Fruit fly (Drosophila melanogaster): Measurements from ENCODE around the gene gcm2.

Gene gcm2

dm6 chr2L:9570673-9571193 lies 37.6 kb upstream of the gcm2 start (continued):
- TF ChIP-seq Hr4 (GFP tag; optimal IDR thresholded peaks at IDR 0.05) (no peak), CG10631 (GFP tag; optimal IDR thresholded peaks at IDR 0.05) (no peak), Blimp-1 (GFP tag; optimal IDR thresholded peaks at IDR 0.05) (no peak), Smox (GFP tag; optimal IDR thresholded peaks at IDR 0.05) (no peak), CG8319 (GFP tag; optimal IDR thresholded peaks at IDR 0.05) (no peak), fd59A (GFP tag; optimal IDR thresholded peaks at IDR 0.05) (no peak), Sox102F (GFP tag; optimal IDR thresholded peaks at IDR 0.05) (no peak), CG3919 (GFP tag; optimal IDR thresholded peaks at IDR 0.05) (no peak), Hr38 (GFP tag; optimal IDR thresholded peaks at IDR 0.05) (no peak), svp (GFP tag) (no peak), Ets21C (GFP tag; optimal IDR thresholded peaks at IDR 0.05) (no peak), achi (GFP tag; optimal IDR thresholded peaks at IDR 0.05) (no peak), CG6276 (GFP tag; optimal IDR thresholded peaks at IDR 0.05) (peak; percentile 55), Hr39 (GFP tag; optimal IDR thresholded peaks at IDR 0.05) (no peak), vri (GFP tag; optimal IDR thresholded peaks at IDR 0.05) (no peak), CG4318 (GFP tag; optimal IDR thresholded peaks at IDR 0.05) (no peak), cyc (GFP tag; optimal IDR thresholded peaks at IDR 0.05) (no peak), CG6792 (GFP tag; optimal IDR thresholded peaks at IDR 0.05) (no peak), CG8119 (GFP tag; IDR thresholded peaks at IDR 0.05) (no peak), ss (GFP tag; optimal IDR thresholded peaks at IDR 0.05) (no peak), Eip75B (GFP tag; optimal IDR thresholded peaks at IDR 0.05) (no peak), spab (GFP tag; optimal IDR thresholded peaks at IDR 0.05) (peak; percentile 19), CG6854 (GFP tag; optimal IDR thresholded peaks at IDR 0.05) (peak; percentile 11), acj6 (GFP tag; optimal IDR thresholded peaks at IDR 0.05) (no peak), CG6808 (GFP tag; optimal IDR thresholded peaks at IDR 0.05) (no peak), CG3032 (tag; optimal IDR thresholded peaks at IDR 0.05) (no peak), CG8632 (GFP tag; optimal IDR thresholded peaks at IDR 0.05) (no peak), net (GFP tag; optimal IDR thresholded peaks at IDR 0.05) (no peak), CG7368 (GFP tag; optimal IDR thresholded peaks at IDR 0.05) (no peak), CG15336 (GFP tag; IDR thresholded peaks at IDR 0.05) (peak; percentile 40), OdsH (GFP tag; optimal IDR thresholded peaks at IDR 0.05) (no peak), Eip78C (GFP tag) (peak; percentile 39), CG6163 (GFP tag; IDR thresholded peaks at IDR 0.05) (0 out of 3 replicates have a peak, but pooled peaks have one; percentile 30)

- no peak for TF ChIP-seq CG10631 (GFP tag; optimal IDR thresholded peaks at IDR 0.05)
- peak; percentile 75 for TF ChIP-seq fd85E (GFP tag; optimal IDR thresholded peaks at IDR 0.05)
- peak; percentile 75 for TF ChIP-seq Ets96B (tag; optimal IDR thresholded peaks at IDR 0.05)
- peak; percentile 99 for TF ChIP-seq CG9139 (GFP tag; optimal IDR thresholded peaks at IDR 0.05)
- peak; percentile 49 for TF ChIP-seq CG34406 (GFP tag; optimal IDR thresholded peaks at IDR 0.05)
- TF ChIP-seq CG3032 (tag; optimal IDR thresholded peaks at IDR 0.05) = peak; percentile 64
- peak; percentile 80 for TF ChIP-seq Hr4 (GFP tag; optimal IDR thresholded peaks at IDR 0.05)
- TF ChIP-seq CG3919 (GFP tag; optimal IDR thresholded peaks at IDR 0.05) = peak; percentile 87
- TF ChIP-seq Eip78C (GFP tag) = peak; percentile 94
- TF ChIP-seq CG11762 (GFP tag; optimal IDR thresholded peaks at IDR 0.05; ENCODE audit: insufficient read depth) = peak; percentile 91
- peak; percentile 78 for TF ChIP-seq Eip93F (GFP tag; optimal IDR thresholded peaks at IDR 0.05)
- TF ChIP-seq CG6276 (GFP tag; optimal IDR thresholded peaks at IDR 0.05) = peak; percentile 100
- peak; percentile 32 for TF ChIP-seq lz (GFP tag; optimal IDR thresholded peaks at IDR 0.05)
- peak; percentile 93 for TF ChIP-seq eg (GFP tag; IDR thresholded peaks at IDR 0.05)
- no peak for TF ChIP-seq CG6792 (GFP tag; optimal IDR thresholded peaks at IDR 0.05)
- TF ChIP-seq vri (GFP tag; optimal IDR thresholded peaks at IDR 0.05) = no peak
- peak; percentile 48 for TF ChIP-seq cyc (GFP tag; optimal IDR thresholded peaks at IDR 0.05)
- peak; percentile 86 for TF ChIP-seq CG15336 (GFP tag; IDR thresholded peaks at IDR 0.05)
- TF ChIP-seq achi (GFP tag; optimal IDR thresholded peaks at IDR 0.05) = peak; percentile 67
- TF ChIP-seq Lpt (GFP tag; optimal IDR thresholded peaks at IDR 0.05) = peak; percentile 90
- TF ChIP-seq CG32006 (GFP tag; optimal IDR thresholded peaks at IDR 0.05) = peak; percentile 75
- peak; percentile 57 for TF ChIP-seq Met (GFP tag; optimal IDR thresholded peaks at IDR 0.05)
- no peak for TF ChIP-seq Hr39 (GFP tag; optimal IDR thresholded peaks at IDR 0.05)
- TF ChIP-seq Blimp-1 (GFP tag; optimal IDR thresholded peaks at IDR 0.05) = peak; percentile 88
- peak; percentile 83 for TF ChIP-seq dac (GFP tag; optimal IDR thresholded peaks at IDR 0.05)
- peak; percentile 93 for TF ChIP-seq CG1621 (tag; optimal IDR thresholded peaks at IDR 0.05)
- TF ChIP-seq Hr38 (GFP tag; optimal IDR thresholded peaks at IDR 0.05) = peak; percentile 22
- peak; percentile 58 for TF ChIP-seq pdm3 (GFP tag; optimal IDR thresholded peaks at IDR 0.05)
- TF ChIP-seq CG8319 (GFP tag; optimal IDR thresholded peaks at IDR 0.05) = peak; percentile 83
- TF ChIP-seq esn (GFP tag; optimal IDR thresholded peaks at IDR 0.05) = peak; percentile 43
- TF ChIP-seq CG8632 (GFP tag; optimal IDR thresholded peaks at IDR 0.05) = peak; percentile 71
Observed at dm6 chr2L:9576269-9576933, 32.0 kb upstream of the gcm2 start, which contains the start of gene Mtpalpha. Gene Mtpalpha (minus strand): TSS chr2L:9576769.

All from whole organism, prepupa.